Fruit fly (Drosophila melanogaster) whole organism: ENCODE results near the gene Gart.

Experiments used
- CG8478 ChIP-seq: fragments of >200 bp; optimal IDR thresholded peaks from 2 replicates; lab custom pipeline; 2018; ENCODE audit warnings: inconsistent platforms
- Dll ChIP-seq: fragments of >200 bp; optimal IDR thresholded peaks from 2 replicates; lab custom pipeline; 2017
- EcR ChIP-seq, 2 experiments: fragments of >200 bp; optimal IDR thresholded peaks; 2 replicates each; lab custom pipeline; 2017; ENCODE audit warnings: missing biosample characterization in 2 of 2, missing genetic modification characterization in 2 of 2, missing genetic modification reagents in 2 of 2
- pan ChIP-seq: fragments of >200 bp; optimal IDR thresholded peaks from 2 replicates; lab custom pipeline; 2017
- psq ChIP-seq: fragments of >200 bp; optimal IDR thresholded peaks from 2 replicates; lab custom pipeline; 2017

DNA sequence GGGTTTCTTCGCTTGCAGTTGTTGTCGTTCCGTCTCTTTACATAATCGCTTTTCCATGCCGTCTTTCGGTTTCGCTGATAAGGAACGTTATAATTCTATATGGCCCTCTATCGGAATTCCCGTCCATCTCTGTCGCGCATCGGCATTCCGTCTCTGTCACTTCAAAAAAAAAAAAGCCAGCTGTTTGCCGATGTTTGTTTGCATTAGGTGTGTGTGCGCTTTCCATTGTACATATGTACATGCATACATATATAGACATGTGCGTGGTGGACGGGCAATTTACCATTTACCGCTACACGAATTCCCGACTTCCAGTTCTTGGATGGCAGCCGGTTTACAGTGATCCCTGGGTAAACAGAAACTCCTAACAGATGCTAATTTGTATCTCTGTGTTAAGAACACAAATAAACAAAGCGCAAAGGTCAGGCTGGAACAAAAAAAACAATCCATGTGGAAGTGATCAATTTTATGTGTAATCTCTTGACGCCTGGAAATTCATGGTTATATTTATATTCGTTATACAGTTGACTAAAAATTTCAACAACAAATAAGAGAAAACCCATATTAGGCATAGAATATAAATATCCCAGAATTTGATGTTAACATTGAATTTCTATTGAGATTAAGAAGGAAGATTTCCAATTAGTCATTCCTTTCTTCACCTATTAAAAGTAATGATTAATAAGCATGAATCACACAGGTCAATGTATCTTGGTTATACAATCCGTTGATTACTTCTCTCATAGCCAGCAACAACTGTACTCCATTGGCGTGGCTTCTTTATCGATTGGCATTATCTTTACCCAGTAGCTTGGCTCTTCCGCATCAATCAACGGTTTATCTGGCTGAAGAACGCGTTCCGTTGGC lies 19.6 kb upstream of the Gart start:
- no peak for TF ChIP-seq Dll (lab: Kevin White, UChicago)
- TF ChIP-seq pan (lab: Kevin White, UChicago), result no peak
- no peak for TF ChIP-seq psq (lab: Kevin White, UChicago)
- TF ChIP-seq EcR (GFP tag; optimal IDR thresholded peaks at IDR 0.05; lab: Kevin White, UChicago), result no peak
- no peak for TF ChIP-seq CG8478 (lab: Kevin White, UChicago)
